Worm (Caenorhabditis elegans) whole organism, L2 larva: ENCODE results near the gene mfsd-6.
A peak's percentile ranks its signal among the peaks of the same experiment; 100 is the strongest.

Experiments
- C34F6.9 ChIP-seq: fragments of 150-350 bp; optimal IDR thresholded peaks from 2 replicates; lab custom pipeline; 2014; ENCODE audit warnings: missing biosample characterization, missing genetic modification characterization
- F13H6.1 ChIP-seq: sonication (generic microtip); optimal IDR thresholded peaks from 2 replicates; lab custom pipeline; 2016; ENCODE audit warnings: missing genetic modification characterization, missing compliant biosample characterization
- R02D3.7 ChIP-seq: fragments of 150-350 bp; optimal IDR thresholded peaks from 2 replicates; lab custom pipeline; 2014; ENCODE audit warnings: missing biosample characterization, missing genetic modification characterization
- Y55F3AM.14 ChIP-seq: fragments of 200-800 bp; sonication (Bioruptor generic); optimal IDR thresholded peaks from 2 replicates; lab custom pipeline; 2018; ENCODE audit warnings: mild to moderate bottlenecking, missing genetic modification characterization, missing compliant biosample characterization
- ZK546.5 ChIP-seq: sonication (generic microtip); optimal IDR thresholded peaks from 2 replicates; lab custom pipeline; 2017; ENCODE audit warnings: missing biosample characterization, missing genetic modification characterization
- aly-2 ChIP-seq: fragments of 150-350 bp; optimal IDR thresholded peaks from 2 replicates; lab custom pipeline; 2014; ENCODE audit warnings: missing biosample characterization, missing genetic modification characterization
- ceh-16 ChIP-seq: fragments of 150-350 bp; optimal IDR thresholded peaks from 2 replicates; lab custom pipeline; 2014; ENCODE audit warnings: missing biosample characterization, missing genetic modification characterization
- ceh-82 ChIP-seq: fragments of 150-350 bp; optimal IDR thresholded peaks from 2 replicates; lab custom pipeline; 2014; ENCODE audit warnings: missing biosample characterization, missing genetic modification characterization
- crh-2 ChIP-seq: sonication (generic microtip); optimal IDR thresholded peaks from 2 replicates; lab custom pipeline; 2017; ENCODE audit warnings: missing biosample characterization, missing genetic modification characterization
- dmd-4 ChIP-seq: sonication (generic microtip); optimal IDR thresholded peaks from 2 replicates; lab custom pipeline; 2017; ENCODE audit warnings: missing biosample characterization, missing genetic modification characterization
- egl-27 ChIP-seq: sonication (generic microtip); optimal IDR thresholded peaks from 3 replicates; lab custom pipeline; 2017; ENCODE audit warnings: missing biosample characterization, missing genetic modification reagents, missing genetic modification characterization
- elt-1 ChIP-seq: fragments of 150-350 bp; optimal IDR thresholded peaks from 2 replicates; lab custom pipeline; 2014; ENCODE audit warnings: missing biosample characterization, missing genetic modification characterization
- elt-3 ChIP-seq: sonication (generic microtip); optimal IDR thresholded peaks from 2 replicates; lab custom pipeline; 2017; ENCODE audit warnings: missing biosample characterization, missing genetic modification characterization
- fos-1 ChIP-seq: fragments of 150-350 bp; optimal IDR thresholded peaks from 2 replicates; lab custom pipeline; 2014; ENCODE audit warnings: missing biosample characterization, missing genetic modification characterization
- gmeb-1 ChIP-seq: fragments of 150-350 bp; optimal IDR thresholded peaks from 2 replicates; lab custom pipeline; 2014; ENCODE audit warnings: missing biosample characterization, missing genetic modification characterization
- lin-13 ChIP-seq: fragments of 150-350 bp; optimal IDR thresholded peaks from 2 replicates; lab custom pipeline; 2014; ENCODE audit warnings: missing biosample characterization, missing genetic modification reagents, missing genetic modification characterization
- lin-39 ChIP-seq: fragments of 150-350 bp; optimal IDR thresholded peaks from 2 replicates; lab custom pipeline; 2014; ENCODE audit warnings: missing biosample characterization, missing genetic modification reagents, missing genetic modification characterization
- lsy-2 ChIP-seq, 2 experiments: fragments of 150-350 bp in 1 of 2; sonication (generic microtip) in 1 of 2; optimal IDR thresholded peaks; 2 replicates each; lab custom pipeline; 2014 to 2017; ENCODE audit warnings: missing biosample characterization in 2 of 2, missing genetic modification characterization in 2 of 2
- mab-5 ChIP-seq: fragments of 150-350 bp; optimal IDR thresholded peaks from 2 replicates; lab custom pipeline; 2014; ENCODE audit warnings: missing biosample characterization, missing genetic modification characterization
- mbf-1 ChIP-seq: sonication (generic microtip); optimal IDR thresholded peaks from 2 replicates; lab custom pipeline; 2017; ENCODE audit warnings: missing biosample characterization, missing genetic modification characterization
- mdl-1 ChIP-seq, 2 experiments: fragments of 150-350 bp in 1 of 2; sonication (generic microtip) in 1 of 2; optimal IDR thresholded peaks; 2 replicates each; lab custom pipeline; 2017; ENCODE audit warnings: missing biosample characterization in 2 of 2, missing genetic modification characterization in 2 of 2
- nhr-10 ChIP-seq: sonication (generic microtip); optimal IDR thresholded peaks from 2 replicates; lab custom pipeline; 2017; ENCODE audit warnings: missing biosample characterization, missing genetic modification characterization
- nhr-11 ChIP-seq: fragments of 150-350 bp; optimal IDR thresholded peaks from 2 replicates; lab custom pipeline; 2014; ENCODE audit warnings: missing biosample characterization, missing genetic modification characterization
- nhr-12 ChIP-seq: fragments of 150-350 bp; optimal IDR thresholded peaks from 2 replicates; lab custom pipeline; 2014; ENCODE audit warnings: missing biosample characterization, missing genetic modification characterization
- nhr-129 ChIP-seq: fragments of 150-350 bp; optimal IDR thresholded peaks from 2 replicates; lab custom pipeline; 2014; ENCODE audit warnings: missing biosample characterization, missing genetic modification characterization
- nhr-21 ChIP-seq: fragments of 150-350 bp; optimal IDR thresholded peaks from 2 replicates; lab custom pipeline; 2014; ENCODE audit warnings: missing biosample characterization, missing genetic modification characterization
- nhr-237 ChIP-seq: fragments of 150-350 bp; optimal IDR thresholded peaks from 2 replicates; lab custom pipeline; 2014; ENCODE audit warnings: missing biosample characterization, missing genetic modification characterization
- nhr-25 ChIP-seq: fragments of 150-350 bp; sonication (generic microtip); optimal IDR thresholded peaks from 3 replicates; lab custom pipeline; 2014; ENCODE audit warnings: missing biosample characterization, missing genetic modification characterization
- sem-4 ChIP-seq: fragments of 150-350 bp; optimal IDR thresholded peaks from 2 replicates; lab custom pipeline; 2014; ENCODE audit warnings: missing biosample characterization, missing genetic modification reagents, missing genetic modification characterization
- skn-1 ChIP-seq: sonication (generic microtip); optimal IDR thresholded peaks from 2 replicates; lab custom pipeline; 2017; ENCODE audit warnings: missing biosample characterization, missing genetic modification characterization
- sma-3 ChIP-seq: sonication (generic microtip); optimal IDR thresholded peaks from 2 replicates; lab custom pipeline; 2016; ENCODE audit warnings: missing genetic modification reagents, missing genetic modification characterization, missing compliant biosample characterization
- sma-9 ChIP-seq, 2 experiments: fragments of 150-350 bp in 1 of 2; sonication (generic microtip) in 1 of 2; optimal IDR thresholded peaks; 2 replicates each; lab custom pipeline; 2014 to 2016; ENCODE audit warnings: missing genetic modification characterization in 2 of 2, mild to moderate bottlenecking in 1 of 2, missing biosample characterization in 1 of 2, missing compliant biosample characterization in 1 of 2, missing genetic modification reagents in 1 of 2, moderate library complexity in 1 of 2
- snpc-4 ChIP-seq: fragments of 150-350 bp; optimal IDR thresholded peaks from 2 replicates; lab custom pipeline; 2014; ENCODE audit warnings: missing biosample characterization, missing genetic modification characterization
- unc-39 ChIP-seq: fragments of 150-350 bp; optimal IDR thresholded peaks from 2 replicates; lab custom pipeline; 2014; ENCODE audit warnings: missing biosample characterization, missing genetic modification characterization
- unc-55 ChIP-seq: fragments of 150-350 bp; sonication (generic microtip); optimal IDR thresholded peaks from 3 replicates; lab custom pipeline; 2014; ENCODE audit warnings: missing biosample characterization, missing genetic modification reagents, missing genetic modification characterization
- unc-62 ChIP-seq: fragments of 150-350 bp; optimal IDR thresholded peaks from 2 replicates; lab custom pipeline; 2014; ENCODE audit warnings: missing biosample characterization, missing genetic modification reagents, missing genetic modification characterization
- zag-1 ChIP-seq: fragments of 150-350 bp; optimal IDR thresholded peaks from 2 replicates; lab custom pipeline; 2014; ENCODE audit warnings: missing biosample characterization, missing genetic modification characterization
- ztf-11 ChIP-seq: sonication (generic microtip); optimal IDR thresholded peaks from 2 replicates; lab custom pipeline; 2017; ENCODE audit warnings: missing biosample characterization, missing genetic modification characterization

The mfsd-6 gene

DNA sequence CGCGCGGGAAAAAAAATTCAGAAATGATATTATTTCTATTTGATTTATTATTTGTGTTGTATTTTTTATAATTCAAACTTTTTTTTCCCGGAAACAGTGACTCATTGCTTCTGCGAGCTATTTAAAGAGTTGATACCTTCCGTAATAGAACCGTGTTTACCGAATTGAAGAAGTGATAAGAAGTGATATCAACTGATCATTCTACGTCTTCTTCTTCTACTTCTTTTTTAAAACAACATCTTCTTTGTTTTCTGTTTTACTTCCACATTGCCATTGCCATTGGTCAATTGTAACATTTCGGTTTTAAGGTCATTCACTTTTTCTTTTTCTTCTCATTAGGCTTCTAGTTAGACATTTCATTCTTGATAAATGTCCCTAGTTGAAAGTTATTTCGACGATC, 13.1 kb downstream of the mfsd-6 start, which contains the start of gene ttr-32:
TSS of gene ttr-32 (plus strand) at position 314 of the 400 bp plus-strand sequence.
- TF ChIP-seq nhr-25 (tag; lab: Kevin White, UChicago) (peak; percentile 56), sma-3 (GFP tag; lab: Kevin White, UChicago) (peak; percentile 41), sem-4 (tag; lab: Kevin White, UChicago) (no peak)
- TF ChIP-seq, all 48 proteins: peak for 2

DNA sequence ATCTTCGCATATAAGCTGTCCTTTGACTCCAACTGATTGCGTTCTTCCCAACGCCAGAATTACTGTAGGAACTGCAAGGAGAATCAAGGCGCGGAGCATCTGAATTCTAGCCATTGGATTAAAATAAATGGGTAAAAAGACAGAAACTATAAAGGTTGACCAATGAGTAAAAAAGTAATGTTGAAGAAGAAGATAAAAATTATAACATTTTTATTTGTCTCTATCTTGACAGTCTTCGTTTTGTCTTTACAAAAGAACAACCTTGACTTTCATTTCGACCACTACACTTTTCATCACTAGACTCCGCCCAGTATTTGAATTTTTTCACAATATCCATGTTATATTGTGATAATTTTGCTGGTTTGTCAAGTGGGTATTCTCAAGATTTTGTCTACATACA, 14.0 kb downstream of the mfsd-6 start, which contains the start of gene ttr-8:
TSS of gene ttr-8 (minus strand) at position 101 of the 400 bp plus-strand sequence.
- no peak for TF ChIP-seq nhr-12 (tag; lab: Kevin White, UChicago)
- no peak for TF ChIP-seq F13H6.1 (tag; lab: Kevin White, UChicago)
- no peak for TF ChIP-seq R02D3.7 (tag; lab: Kevin White, UChicago)
- no peak for TF ChIP-seq gmeb-1 (tag; lab: Kevin White, UChicago)
- no peak for TF ChIP-seq nhr-21 (tag; lab: Kevin White, UChicago)
- no peak for TF ChIP-seq mab-5 (tag; lab: Kevin White, UChicago)
- no peak for TF ChIP-seq snpc-4 (tag; lab: Kevin White, UChicago)
- TF ChIP-seq C34F6.9: no peak

DNA sequence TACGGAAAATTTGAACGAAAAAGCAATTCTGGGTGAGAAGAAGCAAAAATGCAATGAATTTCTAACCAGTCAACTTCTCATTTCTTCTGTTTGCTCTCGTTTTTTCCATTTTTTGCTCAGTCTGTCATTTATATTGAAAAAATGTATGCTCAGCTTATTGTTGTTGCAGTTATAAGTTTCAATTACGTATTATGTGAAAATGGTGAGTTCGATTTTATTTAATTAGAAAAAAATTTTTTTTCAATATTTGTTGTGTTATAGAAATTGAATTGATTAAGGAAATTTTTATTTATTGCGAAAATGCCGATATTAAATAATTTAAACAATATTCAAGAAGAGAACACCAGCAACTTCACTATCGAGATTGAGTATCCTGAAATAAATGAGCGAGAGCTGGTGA, 17.3 kb downstream of the mfsd-6 start, which contains the start of gene lgc-12:
TSS of gene lgc-12 (plus strand) at position 301 of the 400 bp plus-strand sequence.
- TF ChIP-seq C34F6.9 (no peak), sma-9 (GFP tag; optimal IDR thresholded peaks at IDR 0.05; lab: Kevin White, UChicago) (no peak), sma-9 (tag; optimal IDR thresholded peaks at IDR 0.05; lab: Kevin White, UChicago) (no peak), nhr-21 (tag; lab: Kevin White, UChicago) (no peak), nhr-10 (tag; lab: Kevin White, UChicago) (no peak), ceh-16 (tag; lab: Kevin White, UChicago) (no peak), snpc-4 (tag; lab: Kevin White, UChicago) (no peak), Y55F3AM.14 (GFP tag; lab: Kevin White, UChicago) (no peak), crh-2 (no peak), unc-39 (no peak), lin-39 (tag; lab: Kevin White, UChicago) (no peak), elt-3 (tag; lab: Kevin White, UChicago) (no peak), nhr-11 (tag; lab: Kevin White, UChicago) (no peak), skn-1 (tag; lab: Kevin White, UChicago) (no peak), zag-1 (tag; lab: Kevin White, UChicago) (no peak), ztf-11 (no peak), mdl-1 (tag; optimal IDR thresholded peaks at IDR 0.05; lab: Kevin White, UChicago) (no peak), ZK546.5 (tag; lab: Kevin White, UChicago) (no peak), nhr-237 (tag; lab: Kevin White, UChicago) (no peak), nhr-129 (tag; lab: Kevin White, UChicago) (no peak)

DNA sequence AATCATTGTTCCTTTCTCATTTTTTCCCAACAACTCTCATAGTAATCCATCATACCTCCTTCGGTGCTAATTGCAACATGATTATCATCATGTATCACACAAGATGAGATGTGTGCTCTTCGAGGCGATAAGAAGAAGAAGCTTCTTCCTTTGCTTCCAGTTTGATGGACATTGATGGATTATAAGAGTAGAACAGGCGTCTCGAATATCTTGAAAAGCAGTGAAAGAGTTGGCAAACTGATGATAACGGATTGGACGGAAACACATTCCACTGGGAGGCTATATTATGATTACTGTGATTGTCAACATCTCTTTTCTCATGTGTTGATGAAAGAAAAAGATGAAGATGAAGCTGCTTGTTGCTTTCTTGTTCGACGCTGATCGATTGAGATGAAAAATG, 19.3 kb downstream of the mfsd-6 start:
- TF ChIP-seq unc-62 (peak; percentile 78), zag-1 (tag; lab: Kevin White, UChicago) (peak; percentile 18), mab-5 (tag; lab: Kevin White, UChicago) (peak; percentile 18), dmd-4 (tag; lab: Kevin White, UChicago) (no peak), ceh-82 (tag; lab: Kevin White, UChicago) (no peak), ztf-11 (no peak), unc-55 (GFP tag; lab: Kevin White, UChicago) (peak; percentile 22), ceh-16 (tag; lab: Kevin White, UChicago) (no peak), egl-27 (tag; lab: Kevin White, UChicago) (peak; percentile 32), mdl-1 (tag; optimal IDR thresholded peaks at IDR 0.05; lab: Kevin White, UChicago) (no peak), nhr-10 (tag; lab: Kevin White, UChicago) (no peak), C34F6.9 (peak; percentile 19), mbf-1 (no peak), fos-1 (tag; lab: Kevin White, UChicago) (no peak), unc-39 (no peak), nhr-237 (tag; lab: Kevin White, UChicago) (no peak), sem-4 (tag; lab: Kevin White, UChicago) (no peak), elt-1 (tag; lab: Kevin White, UChicago) (no peak), lsy-2 (tag; optimal IDR thresholded peaks at IDR 0.05; lab: Kevin White, UChicago) (peak in 1 of 2 experiments; percentile 42), skn-1 (tag; lab: Kevin White, UChicago) (no peak), sma-3 (GFP tag; lab: Kevin White, UChicago) (no peak), sma-9 (GFP tag; optimal IDR thresholded peaks at IDR 0.05; lab: Kevin White, UChicago) (peak; percentile 45), sma-9 (tag; optimal IDR thresholded peaks at IDR 0.05; lab: Kevin White, UChicago) (no peak), nhr-21 (tag; lab: Kevin White, UChicago) (no peak), lin-13 (GFP tag; lab: Kevin White, UChicago) (no peak), nhr-25 (tag; lab: Kevin White, UChicago) (no peak), aly-2 (tag; lab: Kevin White, UChicago) (no peak), lin-39 (tag; lab: Kevin White, UChicago) (peak; percentile 52), F13H6.1 (tag; lab: Kevin White, UChicago) (peak; percentile 68), elt-3 (tag; lab: Kevin White, UChicago) (no peak), nhr-129 (tag; lab: Kevin White, UChicago) (peak; percentile 64)
